Worm (Caenorhabditis elegans): Measurements from ENCODE around the gene ril-1.

ce11 chrV:14480533-14480932 lies 43.4 kb downstream of the ril-1 start:
- no peak for TF ChIP-seq isw-1 (GFP tag; IDR thresholded peaks at IDR 0.05)
- TF ChIP-seq aly-2 (tag; optimal IDR thresholded peaks at IDR 0.05): no peak
- TF ChIP-seq ama-1 (optimal IDR thresholded peaks at IDR 0.05): no peak
- no peak for TF ChIP-seq unc-130 (tag; optimal IDR thresholded peaks at IDR 0.05)
- TF ChIP-seq elt-3 (tag; optimal IDR thresholded peaks at IDR 0.05): no peak
- TF ChIP-seq unc-62 (GFP tag; optimal IDR thresholded peaks at IDR 0.05): no peak
- no peak for TF ChIP-seq mep-1 (tag; optimal IDR thresholded peaks at IDR 0.05)
- TF ChIP-seq alr-1 (tag; optimal IDR thresholded peaks at IDR 0.05; ENCODE audit: borderline replicate concordance): no peak
- TF ChIP-seq fos-1 (tag; optimal IDR thresholded peaks at IDR 0.05): no peak
- no peak for TF ChIP-seq skn-1 (tag; optimal IDR thresholded peaks at IDR 0.05)
- TF ChIP-seq ceh-8 (GFP tag; optimal IDR thresholded peaks at IDR 0.05): no peak
- TF ChIP-seq lir-3 (tag; optimal IDR thresholded peaks at IDR 0.05; ENCODE audit: poor library complexity): no peak
- TF ChIP-seq C16A3.4 (tag; optimal IDR thresholded peaks at IDR 0.05): no peak

Measured in whole organism, L1 larva.